Fruit fly (Drosophila melanogaster): ENCODE results near the gene Ir7d.

The Ir7d gene

dm6 chrX:7888386-7889024 is 9.9 kb upstream of the Ir7d start, which contains the start of gene Acat1 (continued):
- TF ChIP-seq BtbVII (GFP tag; optimal IDR thresholded peaks at IDR 0.05) (no peak), sens-2 (GFP tag; IDR thresholded peaks at IDR 0.05) (peak; percentile 27; the same call in 1 of the 2 replicates), lilli (GFP tag; optimal IDR thresholded peaks at IDR 0.05) (peak; percentile 80), CG3847 (GFP tag; IDR thresholded peaks at IDR 0.05) (peak; percentile 53; the same call in 1 of the 2 replicates), abd-A (tag; optimal IDR thresholded peaks at IDR 0.05) (no peak), pita (GFP tag; optimal IDR thresholded peaks at IDR 0.05) (no peak), gsb-n (tag; optimal IDR thresholded peaks at IDR 0.05) (peak; percentile 44), tx (GFP tag; optimal IDR thresholded peaks at IDR 0.05) (peak; percentile 44), Tbp (GFP tag; optimal IDR thresholded peaks at IDR 0.05) (no peak), bcd (GFP tag; optimal IDR thresholded peaks at IDR 0.05) (peak; percentile 42), CG13123 (GFP tag; optimal IDR thresholded peaks at IDR 0.05) (no peak), Ets97D (GFP tag; optimal IDR thresholded peaks at IDR 0.05) (peak; percentile 53), CG2875 (GFP tag; optimal IDR thresholded peaks at IDR 0.05) (no peak), CG17361 (GFP tag; IDR thresholded peaks at IDR 0.05) (no peak), sd (tag; optimal IDR thresholded peaks at IDR 0.05) (no peak), CG16779 (GFP tag; IDR thresholded peaks at IDR 0.05) (no peak), Atf3 (GFP tag; optimal IDR thresholded peaks at IDR 0.05) (no peak), Mrtf (GFP tag; IDR thresholded peaks at IDR 0.05) (no peak), eyg (GFP tag; optimal IDR thresholded peaks at IDR 0.05) (no peak), CG3281 (GFP tag; optimal IDR thresholded peaks at IDR 0.05) (no peak), CG6791 (GFP tag; IDR thresholded peaks at IDR 0.05; ENCODE audit: partially characterized antibody) (peak; percentile 61), pb (GFP tag; optimal IDR thresholded peaks at IDR 0.05) (no peak), CG1024 (GFP tag; IDR thresholded peaks at IDR 0.05) (no peak), Camta (GFP tag; optimal IDR thresholded peaks at IDR 0.05) (peak; percentile 25), en (GFP tag; optimal IDR thresholded peaks at IDR 0.05) (peak; percentile 18), CG2889 (GFP tag; IDR thresholded peaks at IDR 0.05) (no peak), CG1602 (GFP tag; optimal IDR thresholded peaks at IDR 0.05) (peak; percentile 44), odd (GFP tag; optimal IDR thresholded peaks at IDR 0.05) (no peak), rib (GFP tag; IDR thresholded peaks at IDR 0.05) (no peak), inv (GFP tag; IDR thresholded peaks at IDR 0.05; ENCODE audit: partially characterized antibody) (peak; percentile 25; the same call in 1 of the 2 replicates), CG14965 (GFP tag; optimal IDR thresholded peaks at IDR 0.05; ENCODE audit: borderline replicate concordance) (no peak), CG4707 (GFP tag; optimal IDR thresholded peaks at IDR 0.05) (no peak), CG1603 (tag; optimal IDR thresholded peaks at IDR 0.05) (no peak), dmrt11E (tag; optimal IDR thresholded peaks at IDR 0.05) (peak; percentile 51), CG16815 (GFP tag; optimal IDR thresholded peaks at IDR 0.05) (peak; percentile 11), gfzf (GFP tag; optimal IDR thresholded peaks at IDR 0.05) (no peak), Rx (GFP tag; IDR thresholded peaks at IDR 0.05) (peak; percentile 44), CG18764 (GFP tag; optimal IDR thresholded peaks at IDR 0.05) (peak; percentile 15), bab2 (GFP tag; optimal IDR thresholded peaks at IDR 0.05) (peak; percentile 35), Hey (tag; optimal IDR thresholded peaks at IDR 0.05) (no peak), CG17802 (tag; optimal IDR thresholded peaks at IDR 0.05) (no peak), Deaf1 (tag; optimal IDR thresholded peaks at IDR 0.05) (no peak), CG8944 (GFP tag; optimal IDR thresholded peaks at IDR 0.05) (no peak), Aef1 (GFP tag; IDR thresholded peaks at IDR 0.05) (0 out of 3 replicates have a peak, but pooled peaks have one; percentile 16), CG17359 (tag; optimal IDR thresholded peaks at IDR 0.05) (no peak), Six4 (GFP tag; optimal IDR thresholded peaks at IDR 0.05) (peak; percentile 15), zf30C (GFP tag; optimal IDR thresholded peaks at IDR 0.05) (no peak), cad (GFP tag; optimal IDR thresholded peaks at IDR 0.05) (no peak), esg (GFP tag; conservative IDR thresholded peaks at IDR 0.05) (peak; percentile 28; the same call in 1 of the 2 replicates), gem (tag; optimal IDR thresholded peaks at IDR 0.05) (no peak)
